Fruit fly (Drosophila melanogaster): ENCODE results near the gene Ucp4C.

The Ucp4C gene

DNA sequence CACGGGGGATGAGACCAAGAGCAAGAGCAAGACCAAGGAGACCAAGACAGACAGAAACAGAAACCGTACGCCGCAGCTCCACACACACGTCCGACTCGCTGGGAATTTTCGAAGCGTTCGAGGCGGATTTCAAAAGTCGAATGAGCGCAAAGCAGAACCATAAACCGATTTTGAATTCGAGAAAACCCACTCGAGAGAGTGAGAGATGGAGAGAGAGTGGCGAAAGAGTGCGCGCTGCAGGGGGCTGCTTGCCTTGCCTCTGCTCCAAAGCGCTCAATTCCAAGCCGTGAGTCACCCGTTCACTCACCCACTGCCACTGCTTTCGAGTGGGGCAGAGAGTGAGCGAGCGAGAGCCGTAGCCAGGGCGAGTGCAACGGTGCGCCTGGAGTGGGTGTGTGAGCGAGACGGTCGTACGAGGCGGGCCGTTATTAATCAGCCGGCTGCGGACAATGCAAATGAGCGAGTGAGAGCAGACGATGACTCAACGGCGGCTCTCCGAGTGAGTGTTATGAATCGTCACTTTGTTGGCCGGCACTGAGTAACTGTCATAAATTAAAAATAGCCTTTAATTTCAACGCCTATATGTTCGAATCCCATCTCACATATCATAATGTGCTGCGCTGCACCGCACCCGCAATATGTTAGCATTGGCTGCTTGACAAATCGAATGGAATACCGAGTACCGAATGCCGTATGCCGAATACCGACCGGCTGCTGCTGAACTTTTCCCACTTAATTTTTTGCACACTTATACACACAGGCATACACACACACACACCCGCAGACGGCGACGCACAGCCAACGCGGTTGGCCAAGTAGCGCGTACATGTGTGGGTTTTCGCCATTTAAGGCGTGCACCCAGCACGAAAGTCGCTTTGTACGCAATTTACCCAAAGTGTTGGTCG lies 11.8 kb downstream of the Ucp4C start (continued):
- TF ChIP-seq CG12942 (GFP tag; optimal IDR thresholded peaks at IDR 0.05) (no peak), ems (GFP tag; optimal IDR thresholded peaks at IDR 0.05) (no peak), CG1233 (GFP tag; optimal IDR thresholded peaks at IDR 0.05) (peak; percentile 37), HLH54F (GFP tag; optimal IDR thresholded peaks at IDR 0.05) (no peak), CG12219 (GFP tag; optimal IDR thresholded peaks at IDR 0.05) (no peak), CG8924 (tag; optimal IDR thresholded peaks at IDR 0.05) (peak; percentile 23), ssp (GFP tag; IDR thresholded peaks at IDR 0.05) (no peak), insv (GFP tag; optimal IDR thresholded peaks at IDR 0.05) (peak in 1 of 2 experiments; percentile 37), Six4 (GFP tag; optimal IDR thresholded peaks at IDR 0.05) (no peak), cg (GFP tag; optimal IDR thresholded peaks at IDR 0.05) (peak; percentile 92), CG17359 (tag; optimal IDR thresholded peaks at IDR 0.05) (peak; percentile 44), Pdp1 (GFP tag; optimal IDR thresholded peaks at IDR 0.05) (peak in 1 of 2 experiments; percentile 19), hbn (GFP tag; IDR thresholded peaks at IDR 0.05; ENCODE audit: partially characterized antibody) (no peak), CHES-1-like (GFP tag; optimal IDR thresholded peaks at IDR 0.05) (no peak), CG33557 (GFP tag; optimal IDR thresholded peaks at IDR 0.05) (peak; percentile 32), CG8359 (GFP tag; optimal IDR thresholded peaks at IDR 0.05; ENCODE audit: borderline replicate concordance) (peak; percentile 12), Doc2 (GFP tag; IDR thresholded peaks at IDR 0.05) (no peak), slbo (GFP tag; IDR thresholded peaks at IDR 0.05) (no peak), gfzf (GFP tag; optimal IDR thresholded peaks at IDR 0.05) (no peak), scrt (GFP tag; optimal IDR thresholded peaks at IDR 0.05) (peak; percentile 49), Ssrp (tag; optimal IDR thresholded peaks at IDR 0.05) (no peak), otp (GFP tag; IDR thresholded peaks at IDR 0.05) (no peak), CG1529 (GFP tag; optimal IDR thresholded peaks at IDR 0.05) (no peak), schlank (tag; optimal IDR thresholded peaks at IDR 0.05) (no peak), CkIIα-i1 (GFP tag; IDR thresholded peaks at IDR 0.05) (no peak), CG30020 (tag; optimal IDR thresholded peaks at IDR 0.05) (no peak), lov (optimal IDR thresholded peaks at IDR 0.05) (no peak), lov (GFP tag; IDR thresholded peaks at IDR 0.05) (no peak), gsb-n (tag; optimal IDR thresholded peaks at IDR 0.05) (peak; percentile 5), da (GFP tag; optimal IDR thresholded peaks at IDR 0.05) (no peak), CG13894 (tag; optimal IDR thresholded peaks at IDR 0.05) (peak; percentile 57), Gsc (GFP tag; IDR thresholded peaks at IDR 0.05) (no peak), ara (GFP tag; IDR thresholded peaks at IDR 0.05) (no peak), Lhr (GFP tag; optimal IDR thresholded peaks at IDR 0.05) (no peak), CG8478 (optimal IDR thresholded peaks at IDR 0.05) (no peak), CG8388 (GFP tag; optimal IDR thresholded peaks at IDR 0.05) (peak; percentile 9), CG7839 (tag; optimal IDR thresholded peaks at IDR 0.05) (peak; percentile 27), Drgx (GFP tag; IDR thresholded peaks at IDR 0.05) (no peak), dan (GFP tag; IDR thresholded peaks at IDR 0.05) (no peak), rib (GFP tag; IDR thresholded peaks at IDR 0.05) (no peak), CG33213 (GFP tag; optimal IDR thresholded peaks at IDR 0.05) (no peak), CG9876 (GFP tag; optimal IDR thresholded peaks at IDR 0.05) (no peak), CG15479 (GFP tag; optimal IDR thresholded peaks at IDR 0.05) (peak; percentile 21), her (GFP tag; optimal IDR thresholded peaks at IDR 0.05) (peak; percentile 65), CG14667 (GFP tag; IDR thresholded peaks at IDR 0.05) (no peak), eyg (GFP tag; optimal IDR thresholded peaks at IDR 0.05) (no peak), YL-1 (GFP tag; optimal IDR thresholded peaks at IDR 0.05) (peak; percentile 23), CG30403 (GFP tag; optimal IDR thresholded peaks at IDR 0.05) (no peak), CG11093 (GFP tag; IDR thresholded peaks at IDR 0.05) (no peak), NC2β (GFP tag; optimal IDR thresholded peaks at IDR 0.05) (peak; percentile 28)
